Fruit fly (Drosophila melanogaster) whole organism, pupa: ENCODE data around the gene CG7567.

Source experiments
- CG10348 ChIP-seq: fragments of 200-800 bp; sonication (Bioruptor generic); IDR thresholded peaks from 2 replicates; pipeline ENCODE4 v1.3.6; 2022; ENCODE audit warnings: missing biosample characterization, missing genetic modification characterization
- CG12605 ChIP-seq: fragments of 200-800 bp; sonication (Bioruptor generic); IDR thresholded peaks from 2 replicates; pipeline ENCODE4 v1.3.6; 2022; ENCODE audit warnings: missing biosample characterization, missing genetic modification characterization
- CG13204 ChIP-seq: fragments of 200-800 bp; sonication (Bioruptor generic); optimal IDR thresholded peaks from 2 replicates; lab custom pipeline; 2018; ENCODE audit warnings: missing biosample characterization, mild to moderate bottlenecking, missing genetic modification characterization, moderate library complexity
- CG14655 ChIP-seq: fragments of 200-800 bp; sonication (Bioruptor generic); optimal IDR thresholded peaks from 3 replicates; lab custom pipeline; 2017; ENCODE audit warnings: mild to moderate bottlenecking, missing biosample characterization, missing genetic modification reagents, missing genetic modification characterization
- CG15710 ChIP-seq: fragments of 200-800 bp; sonication (Bioruptor generic); optimal IDR thresholded peaks from 2 replicates; lab custom pipeline; 2018; ENCODE audit warnings: missing biosample characterization, mild to moderate bottlenecking, missing genetic modification characterization, moderate library complexity
- CG17806 ChIP-seq: fragments of 200-800 bp; sonication (Bioruptor generic); optimal IDR thresholded peaks from 2 replicates; lab custom pipeline; 2018; ENCODE audit warnings: missing biosample characterization, mild to moderate bottlenecking, missing genetic modification characterization, moderate library complexity
- CG32121 ChIP-seq: fragments of 200-800 bp; sonication (Bioruptor generic); IDR thresholded peaks from 2 replicates; pipeline ENCODE4 v1.3.6; 2022; ENCODE audit warnings: missing biosample characterization, missing genetic modification characterization
- CG34367 ChIP-seq: fragments of 200-800 bp; sonication (Bioruptor generic); optimal IDR thresholded peaks from 2 replicates; lab custom pipeline; 2018; ENCODE audit warnings: missing biosample characterization, mild to moderate bottlenecking, missing genetic modification characterization
- CG4496 ChIP-seq: fragments of 200-800 bp; sonication (Bioruptor generic); IDR thresholded peaks from 3 replicates; pipeline ENCODE4 v1.3.6; 2022; ENCODE audit warnings: missing biosample characterization, missing genetic modification characterization
- CG8159 ChIP-seq: fragments of 200-800 bp; sonication (Bioruptor generic); optimal IDR thresholded peaks from 3 replicates; lab custom pipeline; 2018; ENCODE audit warnings: missing biosample characterization, mild to moderate bottlenecking, missing genetic modification characterization, moderate library complexity
- CG8301 ChIP-seq: fragments of 200-800 bp; sonication (Bioruptor generic); optimal IDR thresholded peaks from 2 replicates; lab custom pipeline; 2018; ENCODE audit warnings: missing biosample characterization, mild to moderate bottlenecking, missing genetic modification characterization
- CG9948 ChIP-seq: fragments of 200-800 bp; sonication (Bioruptor generic); optimal IDR thresholded peaks from 2 replicates; lab custom pipeline; 2018; ENCODE audit warnings: missing biosample characterization, mild to moderate bottlenecking, missing genetic modification characterization, moderate library complexity
- D1 ChIP-seq: fragments of 200-800 bp; sonication (Bioruptor generic); optimal IDR thresholded peaks from 2 replicates; lab custom pipeline; 2018; ENCODE audit warnings: missing biosample characterization, mild to moderate bottlenecking, missing genetic modification characterization, moderate library complexity
- EcR ChIP-seq: fragments of 200-800 bp; sonication (Bioruptor generic); optimal IDR thresholded peaks from 3 replicates; lab custom pipeline; 2019; ENCODE audit warnings: missing biosample characterization, missing genetic modification characterization, mild to moderate bottlenecking, moderate library complexity, missing genetic modification reagents
- Ets98B ChIP-seq: fragments of 200-800 bp; sonication (Bioruptor generic); IDR thresholded peaks from 2 replicates; pipeline ENCODE4 v1.3.6; 2022; ENCODE audit warnings: missing biosample characterization, missing genetic modification characterization
- Pif1A ChIP-seq: fragments of 200-800 bp; sonication (Bioruptor generic); optimal IDR thresholded peaks from 3 replicates; lab custom pipeline; 2016; ENCODE audit warnings: missing biosample characterization, missing genetic modification characterization
- Pif1B ChIP-seq: fragments of 200-800 bp; sonication (Bioruptor generic); optimal IDR thresholded peaks from 3 replicates; lab custom pipeline; 2016; ENCODE audit warnings: missing biosample characterization, missing genetic modification characterization
- Snoo ChIP-seq: fragments of 200-800 bp; sonication (Bioruptor generic); optimal IDR thresholded peaks from 3 replicates; lab custom pipeline; 2017; ENCODE audit warnings: missing biosample characterization, mild to moderate bottlenecking, missing genetic modification characterization, inconsistent platforms
- fd96Ca ChIP-seq: fragments of 200-800 bp; sonication (Bioruptor generic); IDR thresholded peaks from 3 replicates; pipeline ENCODE4 v1.3.6; 2022; ENCODE audit warnings: missing biosample characterization, missing genetic modification characterization
- gl ChIP-seq: fragments of 200-800 bp; sonication (Bioruptor generic); optimal IDR thresholded peaks from 2 replicates; lab custom pipeline; 2018; ENCODE audit warnings: missing biosample characterization, mild to moderate bottlenecking, missing genetic modification characterization
- rn ChIP-seq: fragments of 200-800 bp; sonication (Bioruptor generic); IDR thresholded peaks from 2 replicates; pipeline ENCODE4 v1.3.6; 2022; ENCODE audit warnings: missing biosample characterization, missing genetic modification characterization

The CG7567 gene

DNA sequence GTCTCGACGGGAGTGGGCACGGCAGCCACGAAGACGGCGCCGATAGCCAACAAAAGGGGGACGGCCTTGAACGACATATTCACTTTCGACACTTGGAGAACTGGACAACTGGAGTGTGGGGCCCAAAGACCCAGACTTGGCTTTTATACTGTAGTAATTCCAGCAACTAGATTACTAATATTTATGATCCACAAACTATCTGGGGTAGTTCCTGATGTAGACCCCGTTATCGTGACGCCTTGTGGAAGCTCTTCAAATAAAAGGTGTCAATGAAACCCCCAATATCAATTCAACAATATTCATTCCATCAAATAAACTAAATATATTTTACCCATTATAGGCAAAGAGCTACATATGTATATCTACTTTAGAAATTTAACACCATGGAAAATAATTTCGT is 2.9 kb upstream of the CG7567 start, which contains the start of gene CG31041:
Gene CG31041 (minus strand): TSS at position 101 of the 400 bp plus-strand sequence.
- TF ChIP-seq rn (GFP tag; lab: Robert Waterston, UW) (no peak), CG4496 (GFP tag; lab: Robert Waterston, UW) (no peak), CG13204 (GFP tag; lab: Kevin White, UChicago) (no peak), D1 (no peak), CG8301 (tag; lab: Kevin White, UChicago) (no peak)
- TF ChIP-seq, all 21 proteins: peak for 0

DNA sequence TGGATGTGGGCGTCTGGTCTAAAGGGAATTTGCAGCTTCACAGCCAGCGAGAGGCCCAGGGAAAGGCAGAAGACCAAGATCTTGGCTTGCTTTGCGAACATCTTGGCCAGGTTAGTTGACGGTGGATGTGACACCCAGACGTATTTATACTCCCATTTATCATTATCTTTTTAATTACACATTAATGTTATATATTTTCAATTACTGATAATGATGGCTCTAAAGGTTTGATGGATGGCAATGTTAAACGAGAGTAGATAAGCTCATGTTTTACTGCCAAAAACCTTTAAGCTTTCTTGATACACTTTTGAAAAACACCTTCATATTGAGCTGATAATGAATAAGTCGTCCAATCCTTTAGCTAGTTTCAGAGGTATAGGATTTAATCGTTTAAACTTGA is 1.8 kb upstream of the CG7567 start, which contains the start of gene CG11470:
Gene CG11470 (minus strand): TSS at position 101 of the 400 bp plus-strand sequence.
- TF ChIP-seq CG14655 (no peak), CG13204 (GFP tag; lab: Kevin White, UChicago) (no peak)

DNA sequence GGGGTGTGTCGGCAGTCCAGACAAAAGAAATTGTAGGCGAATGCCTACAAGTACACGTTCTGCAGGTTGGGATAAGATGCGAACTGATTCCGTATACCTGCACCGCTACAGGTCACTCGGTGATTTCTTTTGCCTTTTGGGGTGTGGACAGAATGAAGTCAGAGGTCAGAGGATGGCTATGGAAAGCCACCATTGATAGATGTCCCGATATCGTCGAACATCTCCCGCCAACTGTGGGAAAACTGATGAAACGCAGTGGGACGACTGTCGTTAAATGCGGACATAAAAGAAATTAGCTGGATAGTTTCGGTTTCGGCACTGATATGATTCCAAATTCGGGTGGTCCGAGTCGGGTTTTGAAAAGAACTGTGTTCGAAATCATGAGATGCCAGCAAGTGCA is 1.2 kb downstream of the CG7567 start:
- TF ChIP-seq rn (GFP tag; lab: Robert Waterston, UW): no peak
- no peak for TF ChIP-seq CG32121
- no peak for TF ChIP-seq Snoo

DNA sequence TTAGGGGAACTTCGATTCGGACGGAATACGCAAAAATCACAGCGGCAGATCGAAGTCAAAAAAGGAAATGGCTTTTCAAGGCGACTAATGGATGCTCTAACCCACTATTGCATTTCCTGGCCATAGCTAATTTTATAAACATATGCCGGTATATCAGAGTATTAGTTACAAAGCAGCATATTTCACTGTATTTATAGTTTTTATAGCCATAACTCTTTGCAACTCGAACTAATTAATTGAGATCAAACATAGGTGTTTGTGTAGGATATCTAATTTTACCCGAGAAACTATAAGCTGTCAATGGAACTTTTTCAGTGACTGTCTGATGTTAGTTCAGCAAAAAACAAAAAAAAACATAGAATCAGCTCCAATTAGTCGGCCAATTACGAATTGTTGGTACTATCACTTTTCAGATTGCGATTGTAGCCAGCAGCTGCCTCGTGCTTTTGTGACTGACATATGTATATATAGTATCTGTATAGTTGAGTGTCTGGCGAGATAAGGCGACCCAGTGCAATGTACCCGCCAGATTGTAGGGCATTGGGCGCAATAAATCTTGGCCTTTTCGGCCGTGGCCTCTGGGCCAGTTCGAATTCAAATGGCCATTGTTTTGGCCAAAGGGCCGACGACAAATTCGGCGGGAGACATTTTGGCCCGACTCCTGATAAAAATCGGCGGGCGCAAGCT is 2.7 kb downstream of the CG7567 start:
- TF ChIP-seq EcR (GFP tag; lab: Kevin White, UChicago) (peak; percentile 38), CG4496 (GFP tag; lab: Robert Waterston, UW) (no peak)
- TF ChIP-seq, all 21 proteins: peak for 1

DNA sequence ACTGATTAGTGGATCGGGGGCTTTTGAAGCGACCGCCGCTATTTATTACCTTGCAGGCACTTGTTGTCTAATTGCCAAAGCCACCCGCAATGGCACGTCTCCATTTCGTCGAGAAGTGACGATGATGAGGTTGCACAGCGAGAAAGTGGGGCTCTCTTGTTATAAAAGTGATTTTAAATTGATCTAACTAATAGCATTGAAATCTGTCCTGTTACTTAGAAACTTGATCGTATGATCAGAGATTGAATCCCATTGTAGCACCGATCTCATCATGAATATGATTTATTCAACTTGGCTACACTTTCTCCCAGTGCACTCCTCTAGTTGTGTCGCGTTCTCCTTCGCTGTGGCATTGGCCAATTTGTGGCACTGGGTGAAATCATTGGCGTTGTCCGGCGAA is 3.6 kb downstream of the CG7567 start:
- TF ChIP-seq CG14655 (no peak), fd96Ca (0 out of 3 replicates have a peak, but pooled peaks have one; percentile 44), Pif1B (GFP tag; lab: Kevin White, UChicago) (no peak), CG34367 (no peak), CG8159 (tag; lab: Kevin White, UChicago) (no peak), CG17806 (tag; lab: Kevin White, UChicago) (no peak), CG9948 (tag; lab: Kevin White, UChicago) (no peak), CG12605 (no peak), CG13204 (GFP tag; lab: Kevin White, UChicago) (no peak), CG4496 (GFP tag; lab: Robert Waterston, UW) (0 out of 3 replicates have a peak, but pooled peaks have one; percentile 15), CG32121 (no peak), CG15710 (tag; lab: Kevin White, UChicago) (no peak), Pif1A (GFP tag; lab: Kevin White, UChicago) (no peak), EcR (GFP tag; lab: Kevin White, UChicago) (no peak), Snoo (no peak), D1 (no peak), rn (GFP tag; lab: Robert Waterston, UW) (no peak), Ets98B (GFP tag; lab: Robert Waterston, UW) (0 out of 2 replicates have a peak, but pooled peaks have one; percentile 8), CG10348 (GFP tag; lab: Robert Waterston, UW) (no peak), CG8301 (tag; lab: Kevin White, UChicago) (no peak), gl (tag; lab: Kevin White, UChicago) (no peak)

DNA sequence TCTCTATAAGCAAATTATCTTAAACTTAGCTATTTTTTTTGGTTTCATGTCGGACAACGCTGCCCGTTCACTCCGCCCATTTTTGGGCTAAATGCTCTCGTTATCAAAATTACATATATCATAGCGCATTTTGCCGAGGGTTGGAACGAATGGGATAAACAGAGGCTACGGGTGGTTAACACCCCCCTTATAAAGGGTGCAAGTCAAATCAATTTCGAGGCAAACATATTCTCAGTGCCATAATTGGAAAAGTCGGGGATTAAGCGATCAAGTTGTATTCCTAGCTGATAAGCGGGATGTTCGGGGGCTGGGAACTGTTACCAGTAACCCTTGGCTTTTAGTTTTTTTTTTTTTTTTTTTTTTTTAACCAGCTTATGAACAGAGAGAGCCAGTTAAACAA is 4.6 kb downstream of the CG7567 start:
- no peak for TF ChIP-seq Pif1B (GFP tag; lab: Kevin White, UChicago)
- TF ChIP-seq CG32121: no peak
- TF ChIP-seq fd96Ca: no peak
- no peak for TF ChIP-seq D1
- TF ChIP-seq rn (GFP tag; lab: Robert Waterston, UW): no peak
- no peak for TF ChIP-seq CG8301 (tag; lab: Kevin White, UChicago)
- TF ChIP-seq CG34367: no peak
- no peak for TF ChIP-seq Pif1A (GFP tag; lab: Kevin White, UChicago)
- TF ChIP-seq Ets98B (GFP tag; lab: Robert Waterston, UW): no peak
- no peak for TF ChIP-seq CG13204 (GFP tag; lab: Kevin White, UChicago)
- no peak for TF ChIP-seq CG8159 (tag; lab: Kevin White, UChicago)
- TF ChIP-seq CG17806 (tag; lab: Kevin White, UChicago): no peak
- no peak for TF ChIP-seq CG12605
- no peak for TF ChIP-seq gl (tag; lab: Kevin White, UChicago)
- TF ChIP-seq Snoo: no peak
- TF ChIP-seq CG4496 (GFP tag; lab: Robert Waterston, UW): no peak

DNA sequence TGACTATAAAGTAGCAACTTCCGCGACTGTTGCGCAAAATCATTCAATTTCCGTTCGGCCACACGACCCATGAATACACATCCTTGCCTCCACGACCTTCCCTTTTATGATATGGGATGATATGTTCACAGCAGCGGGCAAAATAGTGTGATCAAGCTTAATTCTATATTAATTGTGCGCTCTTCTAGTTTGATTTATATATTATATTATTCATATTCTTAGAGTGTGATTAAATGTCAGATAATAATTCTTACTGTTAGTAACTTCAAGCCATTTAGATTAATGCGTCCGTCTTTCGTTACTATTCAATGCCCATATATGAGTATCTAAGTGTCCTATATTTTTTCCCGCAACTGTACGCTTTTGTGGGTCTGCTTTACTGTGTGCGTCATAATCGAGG is 6.5 kb downstream of the CG7567 start:
- TF ChIP-seq CG12605 (no peak), CG8159 (tag; lab: Kevin White, UChicago) (peak; percentile 39), gl (tag; lab: Kevin White, UChicago) (no peak), CG15710 (tag; lab: Kevin White, UChicago) (peak; percentile 19)
- TF ChIP-seq, all 21 proteins: peak for 2
